Worm (Caenorhabditis elegans) whole organism, midembryonic: ENCODE measurements around the gene sra-28.

Experiments
- T22C8.4 ChIP-seq: fragments of 200-800 bp; sonication (Bioruptor generic); IDR thresholded peaks from 2 replicates; pipeline ENCODE4 v1.3.6; 2022; ENCODE audit warnings: missing genetic modification characterization, missing compliant biosample characterization
- cog-1 ChIP-seq: sonication (generic microtip); optimal IDR thresholded peaks from 2 replicates; lab custom pipeline; 2016; ENCODE audit warnings: missing genetic modification characterization, missing compliant biosample characterization
- flt-1 ChIP-seq: fragments of 200-800 bp; sonication (Bioruptor generic); IDR thresholded peaks from 2 replicates; pipeline ENCODE4 v1.3.6; 2022; ENCODE audit warnings: missing genetic modification characterization, missing compliant biosample characterization
- klf-2 ChIP-seq: fragments of 200-800 bp; sonication (Bioruptor generic); conservative IDR thresholded peaks from 2 replicates; pipeline ENCODE4 v1.3.6; 2022; ENCODE audit warnings: missing genetic modification reagents, missing genetic modification characterization, missing compliant biosample characterization
- med-1 ChIP-seq: sonication (generic microtip); optimal IDR thresholded peaks from 2 replicates; lab custom pipeline; 2017; ENCODE audit warnings: missing genetic modification characterization, mild to moderate bottlenecking, missing compliant biosample characterization, antibody characterized with exemption, missing genetic modification reagents; ENCODE audit not compliant: insufficient read depth
- ref-1 ChIP-seq: fragments of 200-800 bp; sonication (Bioruptor generic); conservative IDR thresholded peaks from 2 replicates; pipeline ENCODE4 v1.3.6; 2022; ENCODE audit warnings: missing genetic modification reagents, missing genetic modification characterization, missing compliant biosample characterization
- tab-1 ChIP-seq: fragments of 200-800 bp; sonication (Bioruptor generic); IDR thresholded peaks from 2 replicates; pipeline ENCODE4 v1.3.6; 2022; ENCODE audit warnings: missing genetic modification characterization, missing compliant biosample characterization
- ztf-23 ChIP-seq: fragments of 200-800 bp; sonication (Bioruptor generic); IDR thresholded peaks from 2 replicates; pipeline ENCODE4 v1.3.6; 2022; ENCODE audit warnings: missing genetic modification reagents, missing genetic modification characterization, missing compliant biosample characterization
- ztf-29 ChIP-seq: fragments of 200-800 bp; sonication (Bioruptor generic); IDR thresholded peaks from 2 replicates; pipeline ENCODE4 v1.3.6; 2022; ENCODE audit warnings: missing genetic modification reagents, missing genetic modification characterization, missing compliant biosample characterization

DNA sequence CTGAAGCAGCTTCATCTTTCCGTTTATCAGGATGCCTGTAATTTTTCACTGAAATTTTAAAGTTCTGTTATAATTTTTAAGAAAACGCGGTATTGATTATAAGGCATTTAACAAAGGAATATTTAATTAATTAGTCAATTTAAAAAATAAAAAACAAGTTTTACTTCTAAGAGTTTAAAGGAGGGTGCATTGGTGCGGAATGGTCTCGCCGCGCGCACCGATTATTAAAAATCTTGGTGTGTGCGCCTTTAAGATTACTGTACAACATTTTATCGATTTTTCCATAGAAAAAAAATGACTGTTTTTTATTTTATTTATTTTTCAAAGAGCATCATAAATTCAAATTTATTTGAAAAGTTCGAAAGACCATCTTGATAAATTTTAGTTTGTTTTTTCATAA is 23.9 kb upstream of the sra-28 start:
- TF ChIP-seq ref-1 (GFP tag; lab: Robert Waterston, UW) (no peak), ztf-29 (GFP tag; lab: Robert Waterston, UW) (no peak), T22C8.4 (GFP tag; lab: Robert Waterston, UW) (no peak), cog-1 (tag; lab: Kevin White, UChicago) (no peak), klf-2 (GFP tag; lab: Robert Waterston, UW) (no peak), tab-1 (GFP tag; lab: Robert Waterston, UW) (no peak), med-1 (GFP tag; lab: Kevin White, UChicago) (no peak), flt-1 (GFP tag; lab: Robert Waterston, UW) (no peak), ztf-23 (GFP tag; lab: Robert Waterston, UW) (no peak)
